Fruit fly (Drosophila melanogaster) whole organism, embryonic: ENCODE results near the gene CG2247.
A peak's percentile ranks its signal among the peaks of the same experiment; 100 is the strongest.

Source experiments
- Aef1 ChIP-seq: fragments of 200-800 bp; sonication (Bioruptor generic); IDR thresholded peaks from 3 replicates; pipeline ENCODE4 v1.3.6; 2022; ENCODE audit warnings: missing biosample characterization, missing genetic modification characterization
- B-H2 ChIP-seq: fragments of 200-800 bp; sonication (Bioruptor generic); optimal IDR thresholded peaks from 2 replicates; lab custom pipeline; 2018; ENCODE audit warnings: missing biosample characterization, mild to moderate bottlenecking, missing genetic modification characterization
- CG10959 ChIP-seq: fragments of 200-800 bp; sonication (Bioruptor generic); IDR thresholded peaks from 2 replicates; pipeline ENCODE4 v1.3.6; 2022; ENCODE audit warnings: missing biosample characterization, missing genetic modification characterization
- CG11247 ChIP-seq: fragments of 200-800 bp; sonication (Bioruptor generic); IDR thresholded peaks from 2 replicates; pipeline ENCODE4 v1.3.6; 2022; ENCODE audit warnings: missing biosample characterization, missing genetic modification characterization
- CG12104 ChIP-seq: fragments of 200-800 bp; sonication (Bioruptor generic); optimal IDR thresholded peaks from 3 replicates; lab custom pipeline; 2016; ENCODE audit warnings: missing biosample characterization, missing genetic modification characterization
- CG12155 ChIP-seq: fragments of 200-800 bp; sonication (Bioruptor generic); optimal IDR thresholded peaks from 3 replicates; lab custom pipeline; 2016; ENCODE audit warnings: missing biosample characterization, missing genetic modification characterization
- CG14667 ChIP-seq: fragments of 200-800 bp; sonication (Bioruptor generic); IDR thresholded peaks from 2 replicates; pipeline ENCODE4 v1.3.6; 2022; ENCODE audit warnings: missing biosample characterization, missing genetic modification characterization
- CG16779 ChIP-seq: fragments of 200-800 bp; sonication (Bioruptor generic); IDR thresholded peaks from 2 replicates; pipeline ENCODE4 v1.3.6; 2022; ENCODE audit warnings: missing biosample characterization, missing genetic modification characterization
- CG17328 ChIP-seq: fragments of 200-800 bp; sonication (Bioruptor generic); IDR thresholded peaks from 2 replicates; pipeline ENCODE4 v1.3.6; 2022; ENCODE audit warnings: missing biosample characterization, missing genetic modification characterization
- CG18599 ChIP-seq: fragments of 200-800 bp; sonication (Bioruptor generic); optimal IDR thresholded peaks from 3 replicates; lab custom pipeline; 2017; ENCODE audit warnings: missing biosample characterization, missing genetic modification characterization, mild to moderate bottlenecking, moderate library complexity, missing genetic modification reagents
- CG2120 ChIP-seq: fragments of 200-800 bp; sonication (Bioruptor generic); optimal IDR thresholded peaks from 3 replicates; lab custom pipeline; 2016; ENCODE audit warnings: missing biosample characterization, missing genetic modification characterization
- CG2202 ChIP-seq: fragments of 200-800 bp; sonication (Bioruptor generic); optimal IDR thresholded peaks from 2 replicates; lab custom pipeline; 2018; ENCODE audit warnings: missing biosample characterization, mild to moderate bottlenecking, missing genetic modification characterization
- CG2875 ChIP-seq: fragments of 200-800 bp; sonication (Bioruptor generic); optimal IDR thresholded peaks from 2 replicates; lab custom pipeline; 2017; ENCODE audit warnings: missing biosample characterization, mild to moderate bottlenecking, missing genetic modification characterization, missing genetic modification reagents
- CG30403 ChIP-seq: fragments of 200-800 bp; sonication (Bioruptor generic); optimal IDR thresholded peaks from 3 replicates; lab custom pipeline; 2016; ENCODE audit warnings: missing biosample characterization, missing genetic modification characterization
- CG3281 ChIP-seq: fragments of 200-800 bp; sonication (Bioruptor generic); optimal IDR thresholded peaks from 3 replicates; lab custom pipeline; 2017; ENCODE audit warnings: missing biosample characterization, mild to moderate bottlenecking, missing genetic modification characterization
- CG6854 ChIP-seq: fragments of 200-800 bp; sonication (Bioruptor generic); optimal IDR thresholded peaks from 3 replicates; lab custom pipeline; 2017; ENCODE audit warnings: missing biosample characterization, mild to moderate bottlenecking, missing genetic modification characterization
- CG7556 ChIP-seq: fragments of 200-800 bp; sonication (Bioruptor generic); optimal IDR thresholded peaks from 2 replicates; lab custom pipeline; 2017; ENCODE audit warnings: missing biosample characterization, mild to moderate bottlenecking, missing genetic modification characterization
- CG8765 ChIP-seq: fragments of 200-800 bp; sonication (Bioruptor generic); IDR thresholded peaks from 2 replicates; pipeline ENCODE4 v1.3.6; 2022; ENCODE audit warnings: missing biosample characterization, missing genetic modification characterization
- Doc2 ChIP-seq: fragments of 200-800 bp; sonication (Bioruptor generic); IDR thresholded peaks from 2 replicates; pipeline ENCODE4 v1.3.6; 2022; ENCODE audit warnings: missing biosample characterization, missing genetic modification characterization
- Fer2 ChIP-seq: fragments of 200-800 bp; sonication (Bioruptor generic); optimal IDR thresholded peaks from 2 replicates; lab custom pipeline; 2018; ENCODE audit warnings: missing biosample characterization, mild to moderate bottlenecking, missing genetic modification characterization, moderate library complexity
- HLH3B ChIP-seq: fragments of 200-800 bp; sonication (Bioruptor generic); IDR thresholded peaks from 2 replicates; pipeline ENCODE4 v1.3.6; 2022; ENCODE audit warnings: missing biosample characterization, missing genetic modification characterization
- Hr51 ChIP-seq, 2 experiments: fragments of 200-800 bp; sonication (Bioruptor generic); optimal IDR thresholded peaks; 2 replicates in 1 of 2; 3 replicates in 1 of 2; lab custom pipeline; 2016 to 2018; ENCODE audit warnings: missing biosample characterization in 2 of 2, missing genetic modification characterization in 2 of 2, mild to moderate bottlenecking in 1 of 2, moderate library complexity in 1 of 2
- Taf1 ChIP-seq: fragments of 200-800 bp; sonication (Bioruptor generic); IDR thresholded peaks from 2 replicates; pipeline ENCODE4 v1.3.6; 2022; ENCODE audit warnings: missing biosample characterization, missing genetic modification characterization
- YL-1 ChIP-seq: fragments of 200-800 bp; sonication (Bioruptor generic); optimal IDR thresholded peaks from 3 replicates; lab custom pipeline; 2017; ENCODE audit warnings: missing biosample characterization, mild to moderate bottlenecking, missing genetic modification characterization
- ab ChIP-seq: fragments of 200-800 bp; sonication (Bioruptor generic); optimal IDR thresholded peaks from 2 replicates; lab custom pipeline; 2016; ENCODE audit warnings: missing biosample characterization, missing genetic modification characterization
- abd-A ChIP-seq: fragments of 200-800 bp; sonication (Bioruptor generic); optimal IDR thresholded peaks from 3 replicates; lab custom pipeline; 2019; ENCODE audit warnings: missing biosample characterization, mild to moderate bottlenecking, missing genetic modification characterization, moderate library complexity
- ato ChIP-seq: fragments of 200-800 bp; sonication (Bioruptor generic); IDR thresholded peaks from 2 replicates; pipeline ENCODE4 v1.3.6; 2022; ENCODE audit warnings: missing biosample characterization, missing genetic modification characterization; ENCODE audit not compliant: partially characterized antibody
- az2 ChIP-seq: fragments of 200-800 bp; sonication (Bioruptor generic); optimal IDR thresholded peaks from 3 replicates; lab custom pipeline; 2016; ENCODE audit warnings: missing biosample characterization, missing genetic modification characterization
- disco-r ChIP-seq: fragments of 200-800 bp; sonication (Bioruptor generic); optimal IDR thresholded peaks from 2 replicates; lab custom pipeline; 2016; ENCODE audit warnings: missing biosample characterization, missing genetic modification characterization
- dpn ChIP-seq, 2 experiments: fragments of 200-800 bp; sonication (Bioruptor generic); optimal IDR thresholded peaks; 3 replicates each; lab custom pipeline; 2016; ENCODE audit warnings: missing biosample characterization in 2 of 2, missing genetic modification characterization in 2 of 2
- ftz-f1 ChIP-seq: fragments of 200-800 bp; sonication (Bioruptor generic); optimal IDR thresholded peaks from 2 replicates; lab custom pipeline; 2016; ENCODE audit warnings: missing biosample characterization, missing genetic modification characterization
- gro ChIP-seq: fragments of 200-800 bp; sonication (Bioruptor generic); optimal IDR thresholded peaks from 2 replicates; lab custom pipeline; 2016; ENCODE audit warnings: missing biosample characterization, missing genetic modification characterization
- jigr1 ChIP-seq: fragments of 200-800 bp; sonication (Bioruptor generic); IDR thresholded peaks from 3 replicates; pipeline ENCODE4 v1.3.6; 2022; ENCODE audit warnings: missing biosample characterization, missing genetic modification characterization
- jumu ChIP-seq: fragments of 200-800 bp; sonication (Bioruptor generic); optimal IDR thresholded peaks from 3 replicates; lab custom pipeline; 2016; ENCODE audit warnings: missing biosample characterization, missing genetic modification characterization
- lilli ChIP-seq: fragments of 200-800 bp; sonication (Bioruptor generic); optimal IDR thresholded peaks from 3 replicates; lab custom pipeline; 2016; ENCODE audit warnings: missing biosample characterization, missing genetic modification characterization
- lola ChIP-seq, 3 experiments: fragments of >200 bp in 2 of 3; fragments of 200-800 bp in 1 of 3; sonication (Bioruptor generic) in 1 of 3; optimal IDR thresholded peaks; 2 replicates each; lab custom pipeline; 2017 to 2019; ENCODE audit warnings: missing biosample characterization in 3 of 3, missing genetic modification characterization in 3 of 3, mild to moderate bottlenecking in 1 of 3, moderate library complexity in 1 of 3
- luna ChIP-seq: fragments of 200-800 bp; sonication (Bioruptor generic); optimal IDR thresholded peaks from 2 replicates; lab custom pipeline; 2016; ENCODE audit warnings: missing biosample characterization, missing genetic modification characterization
- mirr ChIP-seq: fragments of 200-800 bp; sonication (Bioruptor generic); optimal IDR thresholded peaks from 3 replicates; lab custom pipeline; 2018; ENCODE audit warnings: missing biosample characterization, mild to moderate bottlenecking, missing genetic modification characterization
- odd ChIP-seq: fragments of 200-800 bp; sonication (Bioruptor generic); optimal IDR thresholded peaks from 2 replicates; lab custom pipeline; 2017; ENCODE audit warnings: missing biosample characterization, mild to moderate bottlenecking, missing genetic modification characterization
- pb ChIP-seq: fragments of 200-800 bp; sonication (Bioruptor generic); optimal IDR thresholded peaks from 3 replicates; lab custom pipeline; 2016; ENCODE audit warnings: missing biosample characterization, missing genetic modification characterization
- psq ChIP-seq: fragments of 200-800 bp; sonication (Bioruptor generic); optimal IDR thresholded peaks from 2 replicates; lab custom pipeline; 2017; ENCODE audit warnings: missing biosample characterization, missing genetic modification characterization
- row ChIP-seq: fragments of 200-800 bp; sonication (Bioruptor generic); IDR thresholded peaks from 3 replicates; pipeline ENCODE4 v1.3.6; 2022; ENCODE audit warnings: missing biosample characterization, missing genetic modification characterization
- run ChIP-seq: fragments of 200-800 bp; sonication (Bioruptor generic); optimal IDR thresholded peaks from 3 replicates; lab custom pipeline; 2018; ENCODE audit warnings: missing biosample characterization, mild to moderate bottlenecking, missing genetic modification characterization
- shn ChIP-seq: fragments of 200-800 bp; sonication (Bioruptor generic); optimal IDR thresholded peaks from 3 replicates; lab custom pipeline; 2016; ENCODE audit warnings: missing biosample characterization, missing genetic modification characterization
- sug ChIP-seq: fragments of 200-800 bp; optimal IDR thresholded peaks from 2 replicates; lab custom pipeline; 2019; ENCODE audit warnings: missing biosample characterization, mild to moderate bottlenecking, missing genetic modification characterization, moderate library complexity
- tin ChIP-seq: fragments of 200-800 bp; sonication (Bioruptor generic); optimal IDR thresholded peaks from 3 replicates; lab custom pipeline; 2016; ENCODE audit warnings: missing biosample characterization, missing genetic modification characterization
- twi ChIP-seq: fragments of 200-800 bp; optimal IDR thresholded peaks from 2 replicates; lab custom pipeline; 2019; ENCODE audit warnings: missing biosample characterization, mild to moderate bottlenecking, missing genetic modification characterization, moderate library complexity
- unc-4 ChIP-seq: fragments of 200-800 bp; sonication (Bioruptor generic); IDR thresholded peaks from 2 replicates; pipeline ENCODE4 v1.3.6; 2022; ENCODE audit warnings: missing biosample characterization, missing genetic modification characterization; ENCODE audit not compliant: partially characterized antibody
- wek ChIP-seq: fragments of 200-800 bp; sonication (Bioruptor generic); optimal IDR thresholded peaks from 3 replicates; lab custom pipeline; 2018; ENCODE audit warnings: missing biosample characterization, mild to moderate bottlenecking, missing genetic modification characterization, moderate library complexity
- zfh1 ChIP-seq: fragments of 200-800 bp; sonication (Bioruptor generic); IDR thresholded peaks from 3 replicates; pipeline ENCODE4 v1.3.6; 2022; ENCODE audit warnings: missing biosample characterization, missing genetic modification characterization

The CG2247 gene

dm6 chrX:11569956-11570695 is 41.3 kb downstream of the CG2247 start, which contains the start of the genes Polr2A and CG11699 (continued):
- TF ChIP-seq luna (GFP tag; lab: Kevin White, UChicago) (no peak), CG12155 (peak; percentile 45), CG16779 (no peak), CG18599 (GFP tag; lab: Kevin White, UChicago) (no peak), shn (no peak), CG11247 (GFP tag; lab: Robert Waterston, UW) (no peak), CG12104 (GFP tag; lab: Kevin White, UChicago) (peak; percentile 38), dpn (GFP tag; optimal IDR thresholded peaks at IDR 0.05; lab: Kevin White, UChicago) (peak in 1 of 2 experiments; percentile 45), jigr1 (GFP tag; lab: Robert Waterston, UW) (no peak), HLH3B (GFP tag; lab: Robert Waterston, UW) (no peak), mirr (no peak), tin (peak; percentile 19), wek (no peak), gro (GFP tag; lab: Kevin White, UChicago) (no peak), run (tag; lab: Kevin White, UChicago) (no peak), CG2202 (tag; lab: Kevin White, UChicago) (no peak), YL-1 (GFP tag; lab: Kevin White, UChicago) (peak; percentile 85), lola (GFP tag; optimal IDR thresholded peaks at IDR 0.05; lab: Kevin White, UChicago) (peak in 1 of 3 experiments; percentile 31), CG17328 (GFP tag; lab: Robert Waterston, UW) (no peak), Fer2 (tag; lab: Kevin White, UChicago) (no peak), CG10959 (GFP tag; lab: Robert Waterston, UW) (no peak), zfh1 (GFP tag; lab: Robert Waterston, UW) (0 out of 3 replicates have a peak, but pooled peaks have one; percentile 32), Hr51 (GFP tag; optimal IDR thresholded peaks at IDR 0.05; lab: Kevin White, UChicago) (no peak), lilli (GFP tag; lab: Kevin White, UChicago) (peak; percentile 41), CG2120 (GFP tag; lab: Kevin White, UChicago) (peak; percentile 31), CG30403 (GFP tag; lab: Kevin White, UChicago) (peak; percentile 57), CG8765 (no peak), unc-4 (GFP tag; lab: Robert Waterston, UW) (0 out of 2 replicates have a peak, but pooled peaks have one; percentile 18), twi (tag; lab: Kevin White, UChicago) (peak; percentile 48), psq (GFP tag; lab: Kevin White, UChicago) (no peak), odd (no peak), pb (no peak), CG6854 (GFP tag; lab: Kevin White, UChicago) (no peak), Doc2 (GFP tag; lab: Robert Waterston, UW) (no peak), row (GFP tag; lab: Robert Waterston, UW) (peak; percentile 87), ab (GFP tag; lab: Kevin White, UChicago) (no peak), Aef1 (GFP tag; lab: Robert Waterston, UW) (peak; percentile 38; the same call in 2 of the 3 replicates), CG2875 (GFP tag; lab: Kevin White, UChicago) (no peak), disco-r (no peak), ato (GFP tag; lab: Robert Waterston, UW) (no peak), B-H2 (GFP tag; lab: Kevin White, UChicago) (no peak), sug (tag; lab: Kevin White, UChicago) (peak; percentile 75), Taf1 (GFP tag; lab: Robert Waterston, UW) (no peak; the same call in 1 of the 2 replicates), CG3281 (GFP tag; lab: Kevin White, UChicago) (peak; percentile 44), ftz-f1 (GFP tag; lab: Kevin White, UChicago) (no peak), jumu (peak; percentile 34), az2 (peak; percentile 19), abd-A (tag; lab: Kevin White, UChicago) (no peak), CG7556 (GFP tag; lab: Kevin White, UChicago) (peak; percentile 39), CG14667 (no peak)
